Worm (Caenorhabditis elegans) whole organism, L1 larva: ENCODE measurements around the gene Y54G2A.36.

ENCODE experiments used
- C04F5.9 ChIP-seq: sonication (generic microtip); optimal IDR thresholded peaks from 2 replicates; lab custom pipeline; 2016; ENCODE audit warnings: missing genetic modification characterization, missing compliant biosample characterization
- C34B4.2 ChIP-seq: sonication (generic microtip); optimal IDR thresholded peaks from 2 replicates; lab custom pipeline; 2017; ENCODE audit warnings: mild to moderate bottlenecking, missing genetic modification characterization, missing compliant biosample characterization
- F16B12.6 ChIP-seq: fragments of 150-350 bp; optimal IDR thresholded peaks from 2 replicates; lab custom pipeline; 2014; ENCODE audit warnings: missing biosample characterization, missing genetic modification characterization
- Y116A8C.19 ChIP-seq: sonication (generic microtip); optimal IDR thresholded peaks from 2 replicates; lab custom pipeline; 2016; ENCODE audit warnings: missing compliant biosample characterization, missing genetic modification characterization, borderline replicate concordance
- aha-1 ChIP-seq: fragments of 150-350 bp; optimal IDR thresholded peaks from 2 replicates; lab custom pipeline; 2014; ENCODE audit warnings: missing biosample characterization, missing genetic modification characterization
- aly-2 ChIP-seq: fragments of 150-350 bp; optimal IDR thresholded peaks from 2 replicates; lab custom pipeline; 2014; ENCODE audit warnings: missing biosample characterization, missing genetic modification characterization
- ama-1 ChIP-seq: fragments of 150-350 bp; optimal IDR thresholded peaks from 2 replicates; lab custom pipeline; 2014
- ceh-82 ChIP-seq, 3 experiments: fragments of 150-350 bp in 1 of 3; sonication (generic microtip) in 2 of 3; optimal IDR thresholded peaks; 2 replicates each; lab custom pipeline; 2014 to 2017; ENCODE audit warnings: missing biosample characterization in 3 of 3, missing genetic modification characterization in 3 of 3
- ceh-88 ChIP-seq: fragments of 200-800 bp; sonication (Bioruptor generic); IDR thresholded peaks from 2 replicates; pipeline ENCODE4 v1.3.6; 2022; ENCODE audit warnings: missing genetic modification characterization, missing compliant biosample characterization
- ces-1 ChIP-seq: fragments of 150-350 bp; optimal IDR thresholded peaks from 2 replicates; lab custom pipeline; 2014; ENCODE audit warnings: missing biosample characterization, missing genetic modification reagents, missing genetic modification characterization
- dpl-1 ChIP-seq, 3 experiments: fragments of 150-350 bp in 2 of 3; sonication (generic microtip) in 1 of 3; optimal IDR thresholded peaks; 2 replicates each; lab custom pipeline; 2014 to 2017; ENCODE audit warnings: missing biosample characterization in 3 of 3, missing genetic modification characterization in 3 of 3, missing genetic modification reagents in 3 of 3
- dsc-1 ChIP-seq: sonication (generic microtip); optimal IDR thresholded peaks from 2 replicates; lab custom pipeline; 2016; ENCODE audit warnings: mild to moderate bottlenecking, missing genetic modification characterization, missing compliant biosample characterization
- efl-3 ChIP-seq: fragments of 200-800 bp; sonication (Bioruptor generic); optimal IDR thresholded peaks from 2 replicates; lab custom pipeline; 2018; ENCODE audit warnings: mild to moderate bottlenecking, missing genetic modification characterization, missing compliant biosample characterization
- egl-13 ChIP-seq: sonication (generic microtip); optimal IDR thresholded peaks from 2 replicates; lab custom pipeline; 2016; ENCODE audit warnings: missing genotype, missing genetic modification reagents, missing genetic modification characterization, missing compliant biosample characterization
- elt-3 ChIP-seq, 6 experiments: fragments of 150-350 bp in 1 of 6; sonication (generic microtip); optimal IDR thresholded peaks; 2 replicates each; lab custom pipeline; 2017 to 2018; ENCODE audit warnings: missing biosample characterization in 6 of 6, missing genetic modification characterization in 6 of 6, inconsistent platforms in 1 of 6
- ets-5 ChIP-seq: fragments of 200-800 bp; sonication (Bioruptor generic); IDR thresholded peaks from 2 replicates; pipeline ENCODE4 v1.3.6; 2022; ENCODE audit warnings: missing genetic modification characterization, missing compliant biosample characterization
- fkh-10 ChIP-seq: sonication (generic microtip); optimal IDR thresholded peaks from 2 replicates; lab custom pipeline; 2017; ENCODE audit warnings: missing biosample characterization, missing genetic modification reagents, missing genetic modification characterization
- fos-1 ChIP-seq: fragments of 150-350 bp; optimal IDR thresholded peaks from 2 replicates; lab custom pipeline; 2014; ENCODE audit warnings: missing biosample characterization, missing genetic modification characterization
- grh-1 ChIP-seq: fragments of 200-800 bp; sonication (Bioruptor generic); IDR thresholded peaks from 2 replicates; pipeline ENCODE4 v1.3.6; 2022; ENCODE audit warnings: missing genetic modification reagents, missing genetic modification characterization, missing compliant biosample characterization
- hlh-17 ChIP-seq: fragments of 200-800 bp; sonication (Bioruptor generic); optimal IDR thresholded peaks from 2 replicates; lab custom pipeline; 2018; ENCODE audit warnings: missing genetic modification characterization, mild to moderate bottlenecking, missing compliant biosample characterization, moderate library complexity, borderline replicate concordance
- irx-1 ChIP-seq: sonication (generic microtip); optimal IDR thresholded peaks from 2 replicates; lab custom pipeline; 2016; ENCODE audit warnings: missing genetic modification characterization, missing compliant biosample characterization
- isw-1 ChIP-seq: fragments of 200-800 bp; sonication (Bioruptor generic); IDR thresholded peaks from 2 replicates; pipeline ENCODE4 v1.3.6; 2022; ENCODE audit warnings: missing genetic modification characterization, missing compliant biosample characterization
- jun-1 ChIP-seq: fragments of 150-350 bp; optimal IDR thresholded peaks from 2 replicates; lab custom pipeline; 2014; ENCODE audit warnings: missing biosample characterization, missing genetic modification reagents, missing genetic modification characterization
- lin-13 ChIP-seq: fragments of 150-350 bp; optimal IDR thresholded peaks from 2 replicates; lab custom pipeline; 2014; ENCODE audit warnings: missing biosample characterization, missing genetic modification reagents, missing genetic modification characterization
- lin-14 ChIP-seq: fragments of 200-800 bp; sonication (Bioruptor generic); optimal IDR thresholded peaks from 2 replicates; lab custom pipeline; 2018; ENCODE audit warnings: mild to moderate bottlenecking, missing genetic modification characterization, moderate library complexity, missing compliant biosample characterization
- lin-15B ChIP-seq: fragments of 150-350 bp; sonication (generic microtip); optimal IDR thresholded peaks from 3 replicates; lab custom pipeline; 2014; ENCODE audit warnings: missing biosample characterization, missing genetic modification characterization
- lin-39 ChIP-seq: fragments of 150-350 bp; optimal IDR thresholded peaks from 2 replicates; lab custom pipeline; 2014; ENCODE audit warnings: missing biosample characterization, missing genetic modification reagents, missing genetic modification characterization
- lir-3 ChIP-seq: sonication (generic microtip); optimal IDR thresholded peaks from 2 replicates; lab custom pipeline; 2016; ENCODE audit warnings: mild to moderate bottlenecking, missing genetic modification characterization, moderate library complexity, missing compliant biosample characterization; ENCODE audit not compliant: poor library complexity
- mab-9 ChIP-seq: fragments of 200-800 bp; sonication (Bioruptor generic); IDR thresholded peaks from 2 replicates; pipeline ENCODE4 v1.3.6; 2022; ENCODE audit warnings: missing genetic modification reagents, missing genetic modification characterization, missing compliant biosample characterization
- mdl-1 ChIP-seq, 2 experiments: fragments of 150-350 bp; optimal IDR thresholded peaks; 2 replicates each; lab custom pipeline; 2014 to 2017; ENCODE audit warnings: missing biosample characterization in 2 of 2, missing genetic modification characterization in 2 of 2, inconsistent platforms in 1 of 2
- mef-2 ChIP-seq: fragments of 150-350 bp; optimal IDR thresholded peaks from 2 replicates; lab custom pipeline; 2014; ENCODE audit warnings: missing biosample characterization, missing genetic modification characterization
- mep-1 ChIP-seq: fragments of 150-350 bp; optimal IDR thresholded peaks from 2 replicates; lab custom pipeline; 2014; ENCODE audit warnings: missing biosample characterization, missing genetic modification characterization
- nhr-11 ChIP-seq: fragments of 150-350 bp; optimal IDR thresholded peaks from 2 replicates; lab custom pipeline; 2014; ENCODE audit warnings: missing biosample characterization, missing genetic modification characterization
- nhr-12 ChIP-seq: sonication (generic microtip); optimal IDR thresholded peaks from 2 replicates; lab custom pipeline; 2017; ENCODE audit warnings: missing biosample characterization, missing genetic modification characterization
- nhr-19 ChIP-seq: fragments of 200-800 bp; sonication (Bioruptor generic); conservative IDR thresholded peaks from 2 replicates; pipeline ENCODE4 v1.3.6; 2022; ENCODE audit warnings: missing genetic modification characterization, missing compliant biosample characterization
- nhr-71 ChIP-seq: sonication (generic microtip); optimal IDR thresholded peaks from 2 replicates; lab custom pipeline; 2016; ENCODE audit warnings: mild to moderate bottlenecking, missing genetic modification characterization, moderate library complexity, missing compliant biosample characterization
- nhr-76 ChIP-seq: sonication (generic microtip); optimal IDR thresholded peaks from 2 replicates; lab custom pipeline; 2017; ENCODE audit warnings: missing biosample characterization, missing genetic modification characterization
- nhr-77 ChIP-seq: fragments of 150-350 bp; optimal IDR thresholded peaks from 2 replicates; lab custom pipeline; 2014; ENCODE audit warnings: missing biosample characterization, missing genetic modification characterization
- nhr-85 ChIP-seq: sonication (generic microtip); peaks from one replicate; lab custom pipeline; 2016; ENCODE audit warnings: missing genetic modification characterization, inconsistent platforms, missing compliant biosample characterization
- nhr-90 ChIP-seq: sonication (generic microtip); optimal IDR thresholded peaks from 2 replicates; lab custom pipeline; 2016; ENCODE audit warnings: mild to moderate bottlenecking, missing genetic modification characterization, missing compliant biosample characterization; ENCODE audit not compliant: poor library complexity
- pax-3 ChIP-seq: fragments of 200-800 bp; sonication (Bioruptor generic); optimal IDR thresholded peaks from 2 replicates; lab custom pipeline; 2018; ENCODE audit warnings: mild to moderate bottlenecking, missing genetic modification characterization, moderate library complexity, missing compliant biosample characterization
- snpc-4 ChIP-seq: fragments of 150-350 bp; optimal IDR thresholded peaks from 2 replicates; lab custom pipeline; 2014; ENCODE audit warnings: missing biosample characterization, missing genetic modification characterization
- snu-23 ChIP-seq: sonication (generic microtip); optimal IDR thresholded peaks from 2 replicates; lab custom pipeline; 2016; ENCODE audit warnings: missing genetic modification characterization, missing compliant biosample characterization
- sup-37 ChIP-seq: fragments of 200-800 bp; sonication (Bioruptor generic); optimal IDR thresholded peaks from 2 replicates; lab custom pipeline; 2018; ENCODE audit warnings: mild to moderate bottlenecking, missing genetic modification characterization, missing compliant biosample characterization
- swsn-7 ChIP-seq: sonication (generic microtip); optimal IDR thresholded peaks from 2 replicates; lab custom pipeline; 2016; ENCODE audit warnings: missing genetic modification characterization, missing compliant biosample characterization
- tlp-1 ChIP-seq: fragments of 150-350 bp; optimal IDR thresholded peaks from 2 replicates; lab custom pipeline; 2014; ENCODE audit warnings: missing biosample characterization, missing genetic modification characterization
- unc-30 ChIP-seq: sonication (generic microtip); optimal IDR thresholded peaks from 2 replicates; lab custom pipeline; 2017; ENCODE audit warnings: missing biosample characterization, missing genetic modification characterization
- unc-62 ChIP-seq: fragments of 150-350 bp; optimal IDR thresholded peaks from 2 replicates; lab custom pipeline; 2014; ENCODE audit warnings: missing biosample characterization, missing genetic modification reagents, missing genetic modification characterization
- unc-86 ChIP-seq: sonication (generic microtip); optimal IDR thresholded peaks from 2 replicates; lab custom pipeline; 2016; ENCODE audit warnings: missing genetic modification characterization, missing compliant biosample characterization
- unc-98 ChIP-seq: fragments of 200-800 bp; sonication (Bioruptor generic); IDR thresholded peaks from 2 replicates; pipeline ENCODE4 v1.3.6; 2022; ENCODE audit warnings: missing genetic modification characterization, missing compliant biosample characterization
- xbp-1 ChIP-seq: sonication (generic microtip); optimal IDR thresholded peaks from 2 replicates; lab custom pipeline; 2016; ENCODE audit warnings: missing genetic modification characterization, missing compliant biosample characterization
- zag-1 ChIP-seq: fragments of 150-350 bp; optimal IDR thresholded peaks from 2 replicates; lab custom pipeline; 2014; ENCODE audit warnings: missing biosample characterization, missing genetic modification characterization
- ztf-11 ChIP-seq, 2 experiments: sonication (generic microtip); optimal IDR thresholded peaks; 2 replicates each; lab custom pipeline; 2016 to 2017; ENCODE audit warnings: missing genetic modification characterization in 2 of 2, missing biosample characterization in 1 of 2, missing compliant biosample characterization in 1 of 2

Y54G2A.36 gene

ce11 chrIV:2890401-2890952 is 7.0 kb upstream of the Y54G2A.36 start, which contains the start of the genes nprt-1 and dib-1 (continued):
- TF ChIP-seq snu-23 (GFP tag; lab: Kevin White, UChicago) (peak; percentile 78), C34B4.2 (no peak), unc-98 (GFP tag; lab: Robert Waterston, UW) (no peak), dpl-1 (GFP tag; optimal IDR thresholded peaks at IDR 0.05; lab: Kevin White, UChicago) (peak; percentile 88 to 93 (median 90)), swsn-7 (tag; lab: Kevin White, UChicago) (peak; percentile 51), aly-2 (tag; lab: Kevin White, UChicago) (no peak), lir-3 (tag; lab: Kevin White, UChicago) (no peak), lin-13 (GFP tag; lab: Kevin White, UChicago) (no peak), ama-1 (lab: Kevin White, UChicago) (no peak), nhr-90 (tag; lab: Kevin White, UChicago) (peak; percentile 37), nhr-85 (peak; percentile 63), nhr-19 (GFP tag; lab: Robert Waterston, UW) (peak; percentile 54), mep-1 (peak; percentile 60), aha-1 (tag; lab: Kevin White, UChicago) (no peak), zag-1 (tag; lab: Kevin White, UChicago) (no peak), irx-1 (tag; lab: Kevin White, UChicago) (no peak), mef-2 (tag; lab: Kevin White, UChicago) (no peak), nhr-71 (tag; lab: Kevin White, UChicago) (peak; percentile 76), F16B12.6 (tag; lab: Kevin White, UChicago) (peak; percentile 42), efl-3 (GFP tag; lab: Kevin White, UChicago) (no peak), unc-86 (tag; lab: Kevin White, UChicago) (no peak), nhr-12 (tag; lab: Kevin White, UChicago) (no peak), Y116A8C.19 (no peak), fos-1 (tag; lab: Kevin White, UChicago) (peak; percentile 20), dsc-1 (tag; lab: Kevin White, UChicago) (peak; percentile 44), ceh-82 (tag; optimal IDR thresholded peaks at IDR 0.05; lab: Kevin White, UChicago) (peak; percentile 34 to 49 (median 43)), mdl-1 (tag; optimal IDR thresholded peaks at IDR 0.05; lab: Kevin White, UChicago) (peak in 1 of 2 experiments; percentile 16), lin-15B (tag; lab: Kevin White, UChicago) (no peak), nhr-11 (tag; lab: Kevin White, UChicago) (no peak), isw-1 (peak; percentile 52), egl-13 (no peak), elt-3 (tag; optimal IDR thresholded peaks at IDR 0.05; lab: Kevin White, UChicago) (no peak), mab-9 (GFP tag; lab: Robert Waterston, UW) (no peak), tlp-1 (no peak), ets-5 (GFP tag; lab: Robert Waterston, UW) (no peak), lin-39 (no peak), fkh-10 (GFP tag; lab: Kevin White, UChicago) (no peak), ces-1 (GFP tag; lab: Kevin White, UChicago) (no peak), ztf-11 (tag; optimal IDR thresholded peaks at IDR 0.05; lab: Kevin White, UChicago) (no peak), nhr-76 (tag; lab: Kevin White, UChicago) (no peak), pax-3 (tag; lab: Kevin White, UChicago) (no peak), ceh-88 (GFP tag; lab: Robert Waterston, UW) (no peak), unc-62 (no peak), sup-37 (no peak), snpc-4 (peak; percentile 25), jun-1 (tag; lab: Kevin White, UChicago) (no peak), hlh-17 (GFP tag; lab: Kevin White, UChicago) (no peak), grh-1 (no peak), xbp-1 (tag; lab: Kevin White, UChicago) (peak; percentile 71), nhr-77 (tag; lab: Kevin White, UChicago) (no peak), C04F5.9 (tag; lab: Kevin White, UChicago) (no peak), lin-14 (GFP tag; lab: Kevin White, UChicago) (peak; percentile 56), unc-30 (tag; lab: Kevin White, UChicago) (no peak)
